Fruit fly (Drosophila melanogaster): ENCODE results near the gene eIF2D.

- no peak for TF ChIP-seq Lhr (GFP tag; optimal IDR thresholded peaks at IDR 0.05)
- TF ChIP-seq ase (GFP tag; IDR thresholded peaks at IDR 0.05) = no peak
- no peak for TF ChIP-seq CG12236 (GFP tag; optimal IDR thresholded peaks at IDR 0.05)
- no peak for TF ChIP-seq tap (tag; optimal IDR thresholded peaks at IDR 0.05)
- TF ChIP-seq cad (GFP tag; optimal IDR thresholded peaks at IDR 0.05) = no peak
- no peak for TF ChIP-seq CG14860 (GFP tag; IDR thresholded peaks at IDR 0.05; ENCODE audit: partially characterized antibody)
- no peak for TF ChIP-seq nom (GFP tag; optimal IDR thresholded peaks at IDR 0.05)
- TF ChIP-seq Hr39 (optimal IDR thresholded peaks at IDR 0.05) = no peak
- TF ChIP-seq vnd (GFP tag; IDR thresholded peaks at IDR 0.05; ENCODE audit: partially characterized antibody) = no peak
- TF ChIP-seq Vsx1 (GFP tag; optimal IDR thresholded peaks at IDR 0.05) = no peak
- no peak for TF ChIP-seq CG11398 (GFP tag; optimal IDR thresholded peaks at IDR 0.05)
These were observed 13.2 kb downstream of the eIF2D start, which contains the start of the genes Alg13 and superdeath for dm6 chr3R:29138407-29138806.

Data from whole organism, embryonic.